Fruit fly (Drosophila melanogaster) whole organism, wandering third instar larva: Measurements from ENCODE around the gene CG3581.

Experiments
- CrebA ChIP-seq: fragments of 200-800 bp; sonication (Bioruptor generic); optimal IDR thresholded peaks from 2 replicates; lab custom pipeline; 2016; ENCODE audit warnings: missing biosample characterization, mild to moderate bottlenecking, missing genetic modification characterization, borderline replicate concordance
- Dif ChIP-seq: fragments of 200-275, 200-300 bp; sonication (Bioruptor generic); optimal IDR thresholded peaks from 2 replicates; lab custom pipeline; 2018; ENCODE audit warnings: missing biosample characterization, missing genetic modification characterization; ENCODE audit not compliant: partially characterized antibody
- HLH106 ChIP-seq: fragments of 200-800 bp; optimal IDR thresholded peaks from 3 replicates; lab custom pipeline; 2019; ENCODE audit warnings: missing biosample characterization, mild to moderate bottlenecking, missing genetic modification characterization, moderate library complexity
- Jra ChIP-seq: sonication (Bioruptor generic); optimal IDR thresholded peaks from 2 replicates; lab custom pipeline; 2016; ENCODE audit warnings: missing biosample characterization, missing genetic modification characterization
- Myc ChIP-seq: fragments of >200 bp; optimal IDR thresholded peaks from 2 replicates; lab custom pipeline; 2017
- OdsH ChIP-seq: fragments of 200-800 bp; sonication (Bioruptor generic); optimal IDR thresholded peaks from 2 replicates; lab custom pipeline; 2016; ENCODE audit warnings: missing biosample characterization, mild to moderate bottlenecking, missing genetic modification characterization
- Rel ChIP-seq, 2 experiments: fragments of 200-800 bp; sonication (Bioruptor generic) in 1 of 2; optimal IDR thresholded peaks; 2 replicates in 1 of 2; 3 replicates in 1 of 2; lab custom pipeline; 2016 to 2019; ENCODE audit warnings: mild to moderate bottlenecking in 2 of 2, missing biosample characterization in 2 of 2, missing genetic modification characterization in 2 of 2, moderate library complexity in 1 of 2
- foxo ChIP-seq, 2 experiments: fragments of 200-800 bp; sonication (Bioruptor generic); optimal IDR thresholded peaks; 2 replicates in 1 of 2; 3 replicates in 1 of 2; lab custom pipeline; 2016 to 2017; ENCODE audit warnings: missing biosample characterization in 2 of 2, missing genetic modification characterization in 2 of 2
- pan ChIP-seq: fragments of >200 bp; optimal IDR thresholded peaks from 2 replicates; lab custom pipeline; 2017
- psq ChIP-seq: fragments of 200-800 bp; sonication (Bioruptor generic); optimal IDR thresholded peaks from 3 replicates; lab custom pipeline; 2017; ENCODE audit warnings: missing biosample characterization, mild to moderate bottlenecking, missing genetic modification characterization, moderate library complexity
- rgr ChIP-seq: fragments of 200-800 bp; sonication (Bioruptor generic); optimal IDR thresholded peaks from 3 replicates; lab custom pipeline; 2016; ENCODE audit warnings: missing biosample characterization, mild to moderate bottlenecking, missing genetic modification characterization
- usp ChIP-seq: fragments of >200 bp; optimal IDR thresholded peaks from 2 replicates; lab custom pipeline; 2017; ENCODE audit warnings: missing biosample characterization, missing genetic modification characterization

DNA sequence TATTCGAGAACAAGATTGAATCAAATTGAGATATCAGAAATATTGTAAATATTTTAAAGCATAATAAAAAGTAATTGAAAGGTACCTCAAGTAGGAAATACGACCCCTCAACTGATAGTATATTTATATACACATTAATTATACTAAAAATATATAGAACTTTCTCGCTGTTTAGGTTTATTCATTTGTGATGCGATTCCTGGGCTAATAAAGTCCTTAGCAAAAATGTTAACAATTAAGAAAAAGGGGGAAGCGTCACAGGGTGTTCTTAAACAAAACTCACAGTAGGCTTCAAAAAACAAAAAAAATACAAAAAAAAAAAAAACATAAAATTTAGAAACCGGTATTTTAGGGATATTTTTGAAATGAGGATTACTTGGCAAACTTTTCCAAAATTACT lies 20.8 kb downstream of the CG3581 start, which contains the start of gene CG43203:
- TF ChIP-seq rgr (GFP tag; lab: Kevin White, UChicago) (no peak), foxo (GFP tag; optimal IDR thresholded peaks at IDR 0.05; lab: Kevin White, UChicago) (no peak), OdsH (GFP tag; lab: Kevin White, UChicago) (no peak), usp (GFP tag; lab: Kevin White, UChicago) (no peak), Myc (lab: Kevin White, UChicago) (no peak), pan (lab: Kevin White, UChicago) (no peak), psq (no peak), Dif (GFP tag; lab: Kevin White, UChicago) (no peak), HLH106 (tag; lab: Kevin White, UChicago) (no peak), CrebA (GFP tag; lab: Kevin White, UChicago) (no peak), Rel (GFP tag; optimal IDR thresholded peaks at IDR 0.05; lab: Kevin White, UChicago) (no peak), Rel (tag; optimal IDR thresholded peaks at IDR 0.05; lab: Kevin White, UChicago) (no peak), Jra (GFP tag; lab: Kevin White, UChicago) (no peak)
